Fruit fly (Drosophila melanogaster): Measurements from ENCODE around the gene yellow-f2.

DNA sequence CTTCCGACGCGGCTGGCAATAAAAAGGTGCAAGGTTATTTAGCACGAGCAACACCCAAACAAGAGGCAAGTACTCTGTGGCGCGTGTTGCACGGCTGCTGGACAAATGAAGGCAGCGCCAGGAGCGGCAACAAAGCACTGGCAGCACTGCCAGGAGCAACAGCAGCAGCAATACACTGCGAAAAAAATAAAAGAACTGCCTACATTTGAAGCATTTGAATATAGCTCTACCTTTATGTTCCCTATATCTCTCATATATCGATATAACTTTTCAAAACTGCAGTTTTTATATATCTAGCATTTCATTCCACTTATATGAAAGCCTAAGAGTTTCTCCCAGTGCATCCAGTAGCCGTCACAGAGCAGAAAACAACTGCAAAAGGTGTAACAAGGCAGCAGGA is 37.6 kb downstream of the yellow-f2 start:
- TF ChIP-seq CG9948 (tag; optimal IDR thresholded peaks at IDR 0.05) (peak; percentile 20), CG10348 (GFP tag; IDR thresholded peaks at IDR 0.05) (no peak)
